Fruit fly (Drosophila melanogaster): ENCODE data around the gene CG46525.
A peak's percentile ranks its signal among the peaks of the same experiment; 100 is the strongest.

The CG46525 gene

DNA sequence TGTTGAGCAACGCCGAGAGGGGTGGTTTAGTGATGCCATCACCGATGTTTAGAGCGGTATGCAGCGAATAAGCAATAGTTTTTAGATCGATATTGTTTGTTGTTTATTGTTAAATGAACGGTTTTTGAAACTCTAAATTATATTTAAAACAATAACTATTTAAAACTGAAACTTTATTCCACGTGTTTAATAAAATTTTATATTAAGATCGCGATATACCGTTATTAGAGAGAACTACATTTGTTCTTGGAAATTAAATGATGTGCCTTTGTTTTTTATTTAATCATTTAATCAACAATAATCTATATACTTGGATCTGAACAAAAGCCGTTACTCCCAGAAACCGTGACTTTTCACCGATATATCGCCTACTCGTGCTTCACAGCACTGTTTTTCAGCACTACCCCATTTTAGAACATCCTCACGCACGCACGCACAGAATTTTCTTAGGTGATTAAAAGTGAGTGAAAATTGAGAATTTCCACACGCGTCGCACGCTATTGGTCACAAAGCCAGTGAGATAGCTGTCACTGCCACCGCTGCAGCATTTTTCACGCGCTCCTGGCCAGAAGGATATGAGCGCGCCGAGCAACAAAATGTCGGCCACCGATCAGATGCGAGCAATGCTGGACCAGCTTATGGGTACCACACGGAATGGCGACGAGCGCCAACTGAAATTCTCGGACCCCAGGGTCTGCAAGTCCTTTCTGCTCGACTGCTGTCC is 39.0 kb downstream of the CG46525 start, which contains the start of the genes U4-U6-60K and CG7564:
Gene U4-U6-60K, minus strand, starts transcription at position 20 of the 724 bp plus-strand sequence.
Gene CG7564, plus strand, starts transcription at position 406 of the 724 bp plus-strand sequence.
- peak; percentile 2 for TF ChIP-seq CG17801 (GFP tag; optimal IDR thresholded peaks at IDR 0.05; ENCODE audit: partially characterized antibody)

All from ovary, adult (tissue).